Fruit fly (Drosophila melanogaster): ENCODE measurements around the gene Acam.

dm6 chr3R:25854825-25855224 lies 43.1 kb downstream of the Acam start:
- TF ChIP-seq CG8478 (optimal IDR thresholded peaks at IDR 0.05) (no peak), HLH3B (GFP tag; IDR thresholded peaks at IDR 0.05) (peak; percentile 52), ind (GFP tag; optimal IDR thresholded peaks at IDR 0.05) (peak; percentile 5), CG9797 (GFP tag; optimal IDR thresholded peaks at IDR 0.05) (no peak)

Measured in whole organism, embryonic.